Worm (Caenorhabditis elegans): ENCODE data around the gene spig-7.

The spig-7 gene

ce11 chrV:1527985-1528384 is 33.4 kb downstream of the spig-7 start, which contains the start of gene str-236:
TSS of gene str-236 (minus strand) at chrV:1528085.
- no peak for TF ChIP-seq attf-3 (GFP tag; conservative IDR thresholded peaks at IDR 0.05)

ce11 chrV:1531159-1531558 is 36.6 kb downstream of the spig-7 start, which contains the start of gene K02H11.4:
TSS of gene K02H11.4 (minus strand) at chrV:1531259.
- TF ChIP-seq ztf-3 (GFP tag; optimal IDR thresholded peaks at IDR 0.05) (no peak), mel-28 (tag; optimal IDR thresholded peaks at IDR 0.05; ENCODE audit: borderline replicate concordance) (no peak), lsy-27 (tag; optimal IDR thresholded peaks at IDR 0.05; ENCODE audit: borderline replicate concordance, insufficient read depth) (no peak), ZK185.1 (tag; optimal IDR thresholded peaks at IDR 0.05; ENCODE audit: poor library complexity, severe bottlenecking) (no peak)

ce11 chrV:1532455-1532854 is 37.9 kb downstream of the spig-7 start:
- no peak for TF ChIP-seq bed-2 (GFP tag; IDR thresholded peaks at IDR 0.05)
- TF ChIP-seq dpl-1 (GFP tag; optimal IDR thresholded peaks at IDR 0.05) = no peak
- no peak for TF ChIP-seq ama-1 (optimal IDR thresholded peaks at IDR 0.05)
- no peak for TF ChIP-seq ama-1 (GFP tag; optimal IDR thresholded peaks at IDR 0.05)
- no peak for TF ChIP-seq cebp-2 (GFP tag; IDR thresholded peaks at IDR 0.05)
- no peak for TF ChIP-seq lin-54 (GFP tag; optimal IDR thresholded peaks at IDR 0.05)
- TF ChIP-seq tbp1 (GFP tag; optimal IDR thresholded peaks at IDR 0.05) = no peak
- no peak for TF ChIP-seq cebp-1 (GFP tag; IDR thresholded peaks at IDR 0.05)
- no peak for TF ChIP-seq cebp-1 (tag; optimal IDR thresholded peaks at IDR 0.05)
- no peak for TF ChIP-seq somi-1 (GFP tag; optimal IDR thresholded peaks at IDR 0.05)
- no peak for TF ChIP-seq aptf-2 (GFP tag; conservative IDR thresholded peaks at IDR 0.05)
- TF ChIP-seq rec-8 (tag; optimal IDR thresholded peaks at IDR 0.05) = no peak
- TF ChIP-seq zim-3 (tag; optimal IDR thresholded peaks at IDR 0.05) = no peak
- TF ChIP-seq F57C9.4 (tag; optimal IDR thresholded peaks at IDR 0.05) = no peak
- TF ChIP-seq gei-17 (GFP tag; optimal IDR thresholded peaks at IDR 0.05) = no peak
- no peak for TF ChIP-seq C06A6.2 (GFP tag; conservative IDR thresholded peaks at IDR 0.05)
- no peak for TF ChIP-seq efl-1 (GFP tag; optimal IDR thresholded peaks at IDR 0.05)
- no peak for TF ChIP-seq nhr-27 (tag; optimal IDR thresholded peaks at IDR 0.05)
- TF ChIP-seq aptf-3 (GFP tag; IDR thresholded peaks at IDR 0.05) = no peak
- TF ChIP-seq sptf-2 (GFP tag; optimal IDR thresholded peaks at IDR 0.05) = no peak
- TF ChIP-seq repo-1 (tag; optimal IDR thresholded peaks at IDR 0.05) = no peak
- TF ChIP-seq atf-7 (tag; optimal IDR thresholded peaks at IDR 0.05) = no peak

DNA sequence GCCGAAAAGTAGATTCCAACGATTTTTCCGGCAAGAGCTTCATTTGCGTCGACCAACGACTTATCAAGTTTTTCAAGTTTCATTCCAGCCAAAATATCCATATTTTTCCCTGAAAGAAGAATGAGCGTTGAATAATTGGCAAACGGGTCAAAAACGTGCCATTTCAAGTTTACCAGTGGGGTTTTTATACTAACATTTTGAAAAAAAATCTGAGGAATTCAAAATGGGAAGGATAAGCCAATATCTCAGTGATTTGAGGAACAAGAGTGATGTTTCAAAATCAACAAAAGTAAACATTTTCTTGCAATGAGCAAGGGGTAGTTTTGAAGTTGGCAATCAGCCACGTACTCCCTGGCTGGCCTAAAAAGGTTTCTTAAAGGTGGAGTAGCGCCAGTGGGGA is 39.7 kb downstream of the spig-7 start, which contains the start of gene trx-5:
trx-5 (minus strand) TSS at position 101 of the 400 bp plus-strand sequence.
- TF ChIP-seq mes-4 (tag; optimal IDR thresholded peaks at IDR 0.05) = no peak
- no peak for TF ChIP-seq lsl-1 (GFP tag; optimal IDR thresholded peaks at IDR 0.05)
- TF ChIP-seq snpc-1.3 (tag; optimal IDR thresholded peaks at IDR 0.05; ENCODE audit: insufficient read depth) = no peak
- no peak for TF ChIP-seq lin-26 (GFP tag; IDR thresholded peaks at IDR 0.05)
- TF ChIP-seq T26A5.8 (tag; optimal IDR thresholded peaks at IDR 0.05) = no peak
- TF ChIP-seq F49E8.2 (tag; optimal IDR thresholded peaks at IDR 0.05; ENCODE audit: insufficient read depth) = no peak
- no peak for TF ChIP-seq Y95B8A.8 (GFP tag; IDR thresholded peaks at IDR 0.05)
- no peak for TF ChIP-seq cebp-2 (GFP tag; IDR thresholded peaks at IDR 0.05)
- TF ChIP-seq ccch-3 (GFP tag; optimal IDR thresholded peaks at IDR 0.05) = no peak
- TF ChIP-seq ceh-100 (GFP tag; IDR thresholded peaks at IDR 0.05) = no peak
- no peak for TF ChIP-seq efl-1 (GFP tag; optimal IDR thresholded peaks at IDR 0.05)
- TF ChIP-seq ztf-25 (GFP tag; IDR thresholded peaks at IDR 0.05) = no peak
- TF ChIP-seq dpff-1 (tag; optimal IDR thresholded peaks at IDR 0.05) = no peak
- no peak for TF ChIP-seq hmg-1.2 (GFP tag; IDR thresholded peaks at IDR 0.05)
- TF ChIP-seq chd-7 (tag; optimal IDR thresholded peaks at IDR 0.05) = no peak
- no peak for TF ChIP-seq ceh-27 (GFP tag; optimal IDR thresholded peaks at IDR 0.05)
- TF ChIP-seq nhr-80 (tag; optimal IDR thresholded peaks at IDR 0.05) = no peak
- TF ChIP-seq K12H6.12 (tag; optimal IDR thresholded peaks at IDR 0.05) = no peak

Data from whole organism, young adult.